Fruit fly (Drosophila melanogaster) whole organism, adult: Measurements from ENCODE around the gene santa-maria.

Experiments used
- CG33017 ChIP-seq: fragments of 200-800 bp; sonication (Bioruptor generic); optimal IDR thresholded peaks from 2 replicates; lab custom pipeline; 2018; ENCODE audit warnings: missing biosample characterization, mild to moderate bottlenecking, missing genetic modification characterization, moderate library complexity
- CG5204 ChIP-seq: fragments of 200-800 bp; sonication (Bioruptor generic); optimal IDR thresholded peaks from 2 replicates; lab custom pipeline; 2016; ENCODE audit warnings: missing biosample characterization, missing genetic modification characterization
- CG7045 ChIP-seq: fragments of 200-800 bp; sonication (Bioruptor generic); optimal IDR thresholded peaks from 2 replicates; lab custom pipeline; 2017; ENCODE audit warnings: missing biosample characterization, mild to moderate bottlenecking, missing genetic modification characterization
- CG7101 ChIP-seq: fragments of 200-800 bp; sonication (Bioruptor generic); optimal IDR thresholded peaks from 2 replicates; lab custom pipeline; 2018; ENCODE audit warnings: missing biosample characterization, mild to moderate bottlenecking, missing genetic modification characterization, moderate library complexity
- Clk ChIP-seq: fragments of 200-800 bp; sonication (Bioruptor generic); optimal IDR thresholded peaks from 2 replicates; lab custom pipeline; 2017; ENCODE audit warnings: missing biosample characterization, missing genetic modification characterization
- Crg-1 ChIP-seq: fragments of 200-800 bp; sonication (Bioruptor generic); optimal IDR thresholded peaks from 2 replicates; lab custom pipeline; 2016; ENCODE audit warnings: missing biosample characterization, missing genetic modification characterization
- Hr96 ChIP-seq: fragments of 200-800 bp; sonication (Bioruptor generic); optimal IDR thresholded peaks from 2 replicates; lab custom pipeline; 2016; ENCODE audit warnings: missing biosample characterization, missing genetic modification characterization
- bab1 ChIP-seq: fragments of 200-800 bp; sonication (Bioruptor generic); optimal IDR thresholded peaks from 3 replicates; lab custom pipeline; 2019; ENCODE audit warnings: missing biosample characterization, mild to moderate bottlenecking, missing genetic modification characterization, moderate library complexity
- cic ChIP-seq: fragments of 200-800 bp; sonication (Bioruptor generic); optimal IDR thresholded peaks from 2 replicates; lab custom pipeline; 2017; ENCODE audit warnings: missing biosample characterization, mild to moderate bottlenecking, missing genetic modification characterization, moderate library complexity
- cnc ChIP-seq, 2 experiments: fragments of >200 bp; optimal IDR thresholded peaks; 2 replicates each; lab custom pipeline; 2017
- kay ChIP-seq: fragments of 200-800 bp; sonication (Bioruptor generic); peaks from one replicate; lab custom pipeline; 2016; ENCODE audit warnings: missing biosample characterization, missing genetic modification characterization, borderline replicate concordance
- tj ChIP-seq: fragments of 200-800 bp; sonication (Bioruptor generic); optimal IDR thresholded peaks from 3 replicates; lab custom pipeline; 2017; ENCODE audit warnings: missing biosample characterization, mild to moderate bottlenecking, missing genetic modification characterization, moderate library complexity
- toe ChIP-seq: fragments of 200-800 bp; sonication (Bioruptor generic); optimal IDR thresholded peaks from 2 replicates; lab custom pipeline; 2016; ENCODE audit warnings: missing biosample characterization, missing genetic modification characterization

dm6 chr2L:7442929-7443328 lies 8.1 kb downstream of the santa-maria start:
- TF ChIP-seq tj (GFP tag; lab: Kevin White, UChicago) (no peak), Crg-1 (GFP tag; lab: Kevin White, UChicago) (no peak), toe (GFP tag; lab: Kevin White, UChicago) (no peak), CG7101 (tag; lab: Kevin White, UChicago) (no peak), kay (GFP tag; lab: Kevin White, UChicago) (no peak), Clk (no peak), Hr96 (GFP tag; lab: Kevin White, UChicago) (no peak), cic (no peak), bab1 (GFP tag; lab: Kevin White, UChicago) (no peak), CG33017 (tag; lab: Kevin White, UChicago) (no peak), cnc (optimal IDR thresholded peaks at IDR 0.05; lab: Kevin White, UChicago) (no peak), CG7045 (GFP tag; lab: Kevin White, UChicago) (no peak), CG5204 (GFP tag; lab: Kevin White, UChicago) (no peak)
